Fruit fly (Drosophila melanogaster): ENCODE data around the gene CG14322.
A peak's percentile ranks its signal among the peaks of the same experiment; 100 is the strongest.

The CG14322 gene

DNA sequence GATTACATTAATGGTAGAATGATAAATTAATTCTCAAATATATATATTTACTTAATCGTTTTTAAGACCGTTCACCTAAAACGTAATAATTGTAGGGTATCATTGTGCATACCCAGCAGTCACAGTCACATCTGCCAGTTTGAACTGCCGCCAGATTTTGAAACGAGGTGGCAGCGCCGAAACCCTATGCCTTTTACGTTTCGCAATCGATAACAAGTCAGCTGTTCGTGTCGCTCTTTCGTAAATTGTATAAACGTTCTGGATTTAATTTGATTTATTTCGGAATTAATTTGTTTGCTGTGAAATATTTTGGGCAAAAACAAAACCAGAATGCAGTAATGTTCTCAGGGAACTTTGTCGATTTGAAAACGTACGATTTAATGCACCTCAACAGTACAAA lies at the start of gene CG14322:
Gene CG14322, plus strand, starts transcription at position 236 of the 400 bp plus-strand sequence.
- TF ChIP-seq Dp (GFP tag; optimal IDR thresholded peaks at IDR 0.05) (peak; percentile 86), CG10654 (GFP tag; optimal IDR thresholded peaks at IDR 0.05) (no peak), CG2712 (tag; optimal IDR thresholded peaks at IDR 0.05) (peak; percentile 40), MESR4 (GFP tag; optimal IDR thresholded peaks at IDR 0.05) (peak; percentile 12), Bgb (GFP tag; IDR thresholded peaks at IDR 0.05; ENCODE audit: partially characterized antibody) (peak; percentile 31; the same call in 1 of the 2 replicates), phol (tag; optimal IDR thresholded peaks at IDR 0.05) (peak; percentile 14), CG13287 (GFP tag; IDR thresholded peaks at IDR 0.05; ENCODE audit: partially characterized antibody) (peak; percentile 56), zfh2 (GFP tag; optimal IDR thresholded peaks at IDR 0.05) (peak; percentile 7), Abd-B (GFP tag; optimal IDR thresholded peaks at IDR 0.05) (no peak), CG9817 (tag; optimal IDR thresholded peaks at IDR 0.05) (peak; percentile 14), CG4617 (GFP tag; optimal IDR thresholded peaks at IDR 0.05; ENCODE audit: borderline replicate concordance) (peak; percentile 9), Pdp1 (GFP tag; optimal IDR thresholded peaks at IDR 0.05) (peak in 1 of 2 experiments; percentile 88), stwl (tag; optimal IDR thresholded peaks at IDR 0.05) (peak; percentile 77), CG30403 (GFP tag; optimal IDR thresholded peaks at IDR 0.05) (peak; percentile 5), Dll (GFP tag; IDR thresholded peaks at IDR 0.05; ENCODE audit: partially characterized antibody) (peak; percentile 45; the same call in 2 of the 4 replicates), unpg (GFP tag; optimal IDR thresholded peaks at IDR 0.05) (no peak), CG15479 (GFP tag; optimal IDR thresholded peaks at IDR 0.05) (peak; percentile 62), Xbp1 (GFP tag; optimal IDR thresholded peaks at IDR 0.05) (peak; percentile 44), CG11695 (GFP tag; IDR thresholded peaks at IDR 0.05) (no peak), BEAF-32 (GFP tag; optimal IDR thresholded peaks at IDR 0.05) (peak; percentile 43), Gug (GFP tag; IDR thresholded peaks at IDR 0.05) (peak; percentile 54; the same call in 2 of the 4 replicates), CG7987 (GFP tag; optimal IDR thresholded peaks at IDR 0.05) (no peak), dmrt99B (tag; optimal IDR thresholded peaks at IDR 0.05) (no peak), MBD-R2 (GFP tag; IDR thresholded peaks at IDR 0.05) (peak; percentile 75), unc-4 (GFP tag; IDR thresholded peaks at IDR 0.05; ENCODE audit: partially characterized antibody) (0 out of 2 replicates have a peak, but pooled peaks have one; percentile 23), pzg (GFP tag; optimal IDR thresholded peaks at IDR 0.05) (peak; percentile 59), CG15514 (GFP tag; optimal IDR thresholded peaks at IDR 0.05) (peak; percentile 31), CG11247 (GFP tag; IDR thresholded peaks at IDR 0.05) (0 out of 2 replicates have a peak, but pooled peaks have one; percentile 15), Sox100B (GFP tag; optimal IDR thresholded peaks at IDR 0.05) (no peak), Ada2b (GFP tag; IDR thresholded peaks at IDR 0.05) (no peak), Side (GFP tag; optimal IDR thresholded peaks at IDR 0.05) (no peak), Poxn (GFP tag; IDR thresholded peaks at IDR 0.05) (no peak), CG15696 (tag; optimal IDR thresholded peaks at IDR 0.05) (peak; percentile 8), CTCF (GFP tag; optimal IDR thresholded peaks at IDR 0.05) (peak; percentile 28), schlank (tag; optimal IDR thresholded peaks at IDR 0.05) (no peak), amos (GFP tag; IDR thresholded peaks at IDR 0.05; ENCODE audit: partially characterized antibody) (peak; percentile 24; the same call in 1 of the 2 replicates), sug (tag; optimal IDR thresholded peaks at IDR 0.05) (peak; percentile 6), Sry-δ (GFP tag; optimal IDR thresholded peaks at IDR 0.05) (peak; percentile 30), nmo (GFP tag; optimal IDR thresholded peaks at IDR 0.05) (peak; percentile 10), knrl (GFP tag; IDR thresholded peaks at IDR 0.05; ENCODE audit: partially characterized antibody) (peak; percentile 29; the same call in 1 of the 3 replicates), CG4360 (GFP tag; IDR thresholded peaks at IDR 0.05) (no peak), sens (GFP tag) (peak; percentile 77), Deaf1 (tag; optimal IDR thresholded peaks at IDR 0.05) (no peak), wdn (GFP tag; IDR thresholded peaks at IDR 0.05) (no peak), CG32532 (GFP tag; IDR thresholded peaks at IDR 0.05) (peak; percentile 44; the same call in 1 of the 2 replicates), gem (tag; optimal IDR thresholded peaks at IDR 0.05) (peak; percentile 18), Elba2 (GFP tag; optimal IDR thresholded peaks at IDR 0.05) (peak; percentile 13), shn (GFP tag; optimal IDR thresholded peaks at IDR 0.05) (no peak), CG18262 (tag; optimal IDR thresholded peaks at IDR 0.05) (no peak), grau (tag; optimal IDR thresholded peaks at IDR 0.05) (peak; percentile 9)
